Fruit fly (Drosophila melanogaster): Measurements from ENCODE around the gene RpL32.
A peak's percentile ranks its signal among the peaks of the same experiment; 100 is the strongest.

The RpL32 gene

DNA sequence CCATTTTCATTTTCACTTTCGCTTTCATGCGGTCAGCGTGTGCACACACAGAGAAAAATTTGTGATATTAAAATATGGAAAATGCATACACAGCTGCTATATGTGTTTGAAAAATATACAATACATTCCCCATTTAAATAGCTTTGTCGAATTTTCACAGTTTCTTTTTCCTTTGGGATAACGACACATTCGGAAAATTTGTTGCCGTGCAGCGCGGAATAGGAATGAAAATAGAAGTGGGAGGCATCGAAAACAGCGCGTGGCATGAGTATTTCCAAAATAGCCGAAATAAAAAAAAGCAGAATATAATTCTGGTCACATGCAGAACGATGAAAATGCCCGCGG is 46.7 kb upstream of the RpL32 start (continued):
- TF ChIP-seq achi (GFP tag; optimal IDR thresholded peaks at IDR 0.05) (peak; percentile 57), salr (GFP tag; optimal IDR thresholded peaks at IDR 0.05) (peak in 1 of 2 experiments; percentile 62), CG32006 (GFP tag; optimal IDR thresholded peaks at IDR 0.05) (peak; percentile 85), CG7368 (GFP tag; optimal IDR thresholded peaks at IDR 0.05) (peak; percentile 4), Gug (GFP tag; IDR thresholded peaks at IDR 0.05) (0 out of 2 replicates have a peak, but pooled peaks have one; percentile 40), CG10631 (GFP tag; optimal IDR thresholded peaks at IDR 0.05) (peak; percentile 51), fd85E (GFP tag; optimal IDR thresholded peaks at IDR 0.05) (no peak), Blimp-1 (GFP tag; optimal IDR thresholded peaks at IDR 0.05) (peak; percentile 19), Ets21C (GFP tag; optimal IDR thresholded peaks at IDR 0.05) (peak; percentile 13), topi (GFP tag; optimal IDR thresholded peaks at IDR 0.05) (peak; percentile 49), CG16779 (tag; optimal IDR thresholded peaks at IDR 0.05) (no peak), CG8632 (GFP tag; optimal IDR thresholded peaks at IDR 0.05) (no peak), eg (GFP tag; IDR thresholded peaks at IDR 0.05) (peak; percentile 85), CG15336 (GFP tag; IDR thresholded peaks at IDR 0.05) (peak; percentile 84), Hr38 (GFP tag; optimal IDR thresholded peaks at IDR 0.05) (no peak), CG10669 (GFP tag; optimal IDR thresholded peaks at IDR 0.05) (no peak), Hr39 (GFP tag; optimal IDR thresholded peaks at IDR 0.05) (peak; percentile 61), CG6854 (GFP tag; optimal IDR thresholded peaks at IDR 0.05) (no peak), OdsH (GFP tag; optimal IDR thresholded peaks at IDR 0.05) (peak; percentile 71), CG11762 (GFP tag; optimal IDR thresholded peaks at IDR 0.05; ENCODE audit: insufficient read depth) (no peak), vri (GFP tag; optimal IDR thresholded peaks at IDR 0.05) (peak; percentile 9), CG11902 (GFP tag; optimal IDR thresholded peaks at IDR 0.05) (peak; percentile 30), cyc (GFP tag; optimal IDR thresholded peaks at IDR 0.05) (peak; percentile 41)

DNA sequence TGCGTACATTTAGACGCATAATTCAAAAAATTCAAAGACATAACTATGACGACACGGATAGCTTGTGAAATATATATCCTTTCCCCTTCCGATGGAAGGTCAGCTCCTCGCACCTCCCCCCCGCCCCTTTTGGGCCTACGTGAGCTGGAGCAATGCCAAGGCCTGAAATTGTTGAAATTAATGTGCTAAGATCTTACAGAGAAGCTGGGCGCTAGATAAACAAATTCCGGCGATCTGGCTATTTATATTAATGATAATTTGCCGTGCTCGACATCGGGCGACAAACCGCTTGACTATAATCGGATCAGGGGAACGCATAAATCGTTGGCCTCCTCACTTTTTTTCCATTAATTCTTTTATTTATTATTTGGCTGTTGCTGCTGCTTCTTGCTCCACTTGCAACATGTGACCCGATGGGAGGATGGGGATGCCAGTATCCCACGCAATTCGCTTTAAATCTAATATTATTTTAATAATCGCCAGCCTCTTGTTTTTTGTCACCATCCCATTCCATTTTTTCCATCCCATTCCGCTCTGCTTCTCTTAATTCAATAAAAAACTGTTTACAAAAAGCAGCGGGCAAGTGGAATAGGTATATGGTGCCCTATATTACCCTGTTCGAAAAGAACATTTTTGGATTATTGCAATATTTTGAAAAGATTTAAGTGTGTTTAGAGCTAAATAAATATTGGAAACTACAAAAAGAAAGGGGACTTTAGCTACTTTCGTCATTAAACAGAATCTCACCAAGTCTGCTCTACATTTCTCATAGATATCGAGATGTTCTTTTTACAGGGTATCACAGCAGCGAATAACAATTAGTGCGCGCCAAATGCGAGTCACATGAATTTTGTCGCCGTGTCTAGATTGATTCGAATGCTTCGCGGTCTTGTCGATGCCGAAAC is 46.1 kb upstream of the RpL32 start:
- no peak for TF ChIP-seq Ets21C (GFP tag; optimal IDR thresholded peaks at IDR 0.05)
- TF ChIP-seq CG7368 (GFP tag; optimal IDR thresholded peaks at IDR 0.05), result no peak
- no peak for TF ChIP-seq CG10631 (GFP tag; optimal IDR thresholded peaks at IDR 0.05)

DNA sequence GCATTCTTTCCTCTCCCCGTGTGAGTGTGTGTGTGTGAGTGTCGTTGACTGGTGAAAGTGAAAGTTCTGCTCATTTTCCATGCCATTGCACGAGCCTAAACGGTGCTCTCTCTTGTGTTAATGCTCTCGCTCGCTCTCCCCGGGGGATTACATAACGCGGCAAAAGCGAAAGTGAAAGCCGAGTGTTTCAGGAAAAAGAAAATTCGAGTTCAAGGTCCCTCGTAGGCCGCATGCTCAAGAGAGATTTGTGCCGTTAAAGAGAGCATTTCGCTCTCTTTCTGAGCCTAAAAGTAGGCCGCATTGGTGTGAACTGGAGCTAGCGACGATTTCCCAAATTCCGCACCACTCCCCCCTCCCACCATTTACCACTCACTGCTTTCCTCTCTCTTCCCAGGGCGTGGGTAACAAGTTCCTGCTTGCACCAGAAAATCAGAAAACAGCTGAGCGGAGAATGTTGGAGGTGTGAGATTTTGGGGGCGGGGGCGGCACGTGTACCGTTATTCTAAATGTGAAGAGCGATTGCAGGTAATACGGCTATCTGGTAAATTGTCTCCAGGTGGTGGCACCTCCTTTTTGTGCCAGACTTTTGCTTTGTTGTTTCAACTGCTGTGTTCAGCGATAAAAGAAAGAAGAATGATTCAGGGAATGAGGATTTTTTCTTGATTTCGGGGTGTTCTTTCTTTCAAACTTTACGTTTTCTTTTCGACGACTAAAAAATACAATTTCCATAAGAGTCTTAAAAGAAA is 44.5 kb upstream of the RpL32 start:
- TF ChIP-seq Blimp-1 (GFP tag; optimal IDR thresholded peaks at IDR 0.05), result peak; percentile 66
- no peak for TF ChIP-seq vri (GFP tag; optimal IDR thresholded peaks at IDR 0.05)
- TF ChIP-seq Ets96B (tag; optimal IDR thresholded peaks at IDR 0.05), result peak; percentile 20
- no peak for TF ChIP-seq CG11902 (GFP tag; optimal IDR thresholded peaks at IDR 0.05)
- TF ChIP-seq CG6163 (GFP tag; IDR thresholded peaks at IDR 0.05), result peak; percentile 51; the same call in 2 of the 3 replicates
- 0 out of 3 replicates have a peak, but pooled peaks have one; percentile 29 for TF ChIP-seq eg (GFP tag; IDR thresholded peaks at IDR 0.05)
- peak; percentile 2 for TF ChIP-seq spab (GFP tag; optimal IDR thresholded peaks at IDR 0.05)
- TF ChIP-seq Hr39 (GFP tag; optimal IDR thresholded peaks at IDR 0.05), result no peak
- peak; percentile 12 for TF ChIP-seq dsx (GFP tag; optimal IDR thresholded peaks at IDR 0.05; ENCODE audit: poor library complexity, severe bottlenecking)
- peak; percentile 21 for TF ChIP-seq CG16779 (tag; optimal IDR thresholded peaks at IDR 0.05)
- no peak for TF ChIP-seq net (GFP tag; optimal IDR thresholded peaks at IDR 0.05)
- no peak for TF ChIP-seq Met (GFP tag; optimal IDR thresholded peaks at IDR 0.05)
- TF ChIP-seq achi (GFP tag; optimal IDR thresholded peaks at IDR 0.05), result no peak
- TF ChIP-seq CG9139 (GFP tag; optimal IDR thresholded peaks at IDR 0.05), result peak; percentile 26
- TF ChIP-seq Eip78C (GFP tag), result peak; percentile 22
- peak; percentile 18 for TF ChIP-seq CG3032 (tag; optimal IDR thresholded peaks at IDR 0.05)
- TF ChIP-seq CG6808 (GFP tag; optimal IDR thresholded peaks at IDR 0.05), result peak; percentile 20
- no peak for TF ChIP-seq svp (GFP tag)
- no peak for TF ChIP-seq Eip93F (GFP tag; optimal IDR thresholded peaks at IDR 0.05)
- peak; percentile 14 for TF ChIP-seq CG6276 (GFP tag; optimal IDR thresholded peaks at IDR 0.05)
- peak; percentile 24 for TF ChIP-seq CG32006 (GFP tag; optimal IDR thresholded peaks at IDR 0.05)
- peak in 1 of 2 experiments; percentile 62 for TF ChIP-seq ss (GFP tag; optimal IDR thresholded peaks at IDR 0.05)
- no peak for TF ChIP-seq CG8319 (GFP tag; optimal IDR thresholded peaks at IDR 0.05)
- no peak for TF ChIP-seq lz (GFP tag; optimal IDR thresholded peaks at IDR 0.05)
- peak; percentile 53 for TF ChIP-seq Eip75B (GFP tag; optimal IDR thresholded peaks at IDR 0.05)
- peak; percentile 7 for TF ChIP-seq CG1621 (tag; optimal IDR thresholded peaks at IDR 0.05)
- TF ChIP-seq CG7368 (GFP tag; optimal IDR thresholded peaks at IDR 0.05), result no peak
- TF ChIP-seq CG31627 (GFP tag; optimal IDR thresholded peaks at IDR 0.05), result no peak
- no peak for TF ChIP-seq salr (GFP tag; optimal IDR thresholded peaks at IDR 0.05)
- no peak for TF ChIP-seq esn (GFP tag; optimal IDR thresholded peaks at IDR 0.05)
